Worm (Caenorhabditis elegans) whole organism, early embryonic: ENCODE results near the gene cdr-6.

ENCODE experiments used
- ama-1 ChIP-seq: fragments of 150-350 bp; optimal IDR thresholded peaks from 2 replicates; lab custom pipeline; 2014
- ceh-13 ChIP-seq: fragments of 200-800 bp; sonication (Bioruptor generic); optimal IDR thresholded peaks from 2 replicates; lab custom pipeline; 2018; ENCODE audit warnings: mild to moderate bottlenecking, missing genetic modification characterization, missing compliant biosample characterization
- hmg-4 ChIP-seq: fragments of 200-800 bp; sonication (Bioruptor generic); optimal IDR thresholded peaks from 2 replicates; lab custom pipeline; 2018; ENCODE audit warnings: mild to moderate bottlenecking, missing genetic modification characterization, missing compliant biosample characterization
- scrt-1 ChIP-seq: fragments of 200-800 bp; sonication (Bioruptor generic); IDR thresholded peaks from 2 replicates; pipeline ENCODE4 v1.3.6; 2022; ENCODE audit warnings: missing genetic modification characterization, missing compliant biosample characterization
- tbx-37 ChIP-seq: fragments of 200-800 bp; sonication (Bioruptor generic); conservative IDR thresholded peaks from 2 replicates; pipeline ENCODE4 v1.3.6; 2022; ENCODE audit warnings: missing genetic modification reagents, missing genetic modification characterization, missing compliant biosample characterization

DNA sequence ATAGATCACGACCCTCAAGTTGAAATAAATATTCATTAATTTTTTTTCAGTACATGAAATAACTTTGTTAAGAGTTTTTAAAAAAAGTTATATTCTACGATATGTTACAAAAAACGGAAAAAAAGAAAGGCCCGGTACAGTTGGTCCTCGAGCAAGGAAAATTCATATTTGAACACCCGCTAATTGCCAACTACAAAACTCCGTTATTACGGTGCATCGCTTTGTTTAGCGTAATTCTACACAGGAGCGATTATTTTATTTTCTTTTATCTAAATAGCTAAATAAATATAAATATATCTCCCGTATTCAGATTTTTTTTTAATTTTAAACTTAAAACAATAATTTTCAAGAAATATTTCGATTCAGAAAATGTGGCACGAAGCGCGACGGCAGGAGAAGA lies 36.9 kb upstream of the cdr-6 start, which contains the start of gene F28C1.1:
- no peak for TF ChIP-seq tbx-37 (GFP tag; lab: Robert Waterston, UW)
- no peak for TF ChIP-seq ama-1
- no peak for TF ChIP-seq ceh-13
- no peak for TF ChIP-seq scrt-1 (GFP tag; lab: Robert Waterston, UW)
- no peak for TF ChIP-seq hmg-4 (GFP tag; lab: Kevin White, UChicago)
